Worm (Caenorhabditis elegans) whole organism, late embryonic: Measurements from ENCODE around the gene ttr-31.

Experiments used
- C08G9.2 ChIP-seq: sonication (generic microtip); optimal IDR thresholded peaks from 2 replicates; lab custom pipeline; 2016; ENCODE audit warnings: mild to moderate bottlenecking, missing genetic modification characterization, moderate library complexity, missing compliant biosample characterization
- K02D7.2 ChIP-seq: sonication (generic microtip); optimal IDR thresholded peaks from 2 replicates; lab custom pipeline; 2017; ENCODE audit warnings: mild to moderate bottlenecking, missing genetic modification characterization, missing compliant biosample characterization
- K09A11.1 ChIP-seq: sonication (generic microtip); optimal IDR thresholded peaks from 2 replicates; lab custom pipeline; 2017; ENCODE audit warnings: antibody characterized with exemption, mild to moderate bottlenecking, missing genetic modification characterization, missing compliant biosample characterization; ENCODE audit not compliant: insufficient read depth
- T23F11.4 ChIP-seq: fragments of 200-800 bp; sonication (Bioruptor generic); optimal IDR thresholded peaks from 2 replicates; lab custom pipeline; 2018; ENCODE audit warnings: mild to moderate bottlenecking, missing genetic modification characterization, missing compliant biosample characterization
- Y22D7AL.16 ChIP-seq: sonication (generic microtip); optimal IDR thresholded peaks from 2 replicates; lab custom pipeline; 2016; ENCODE audit warnings: missing genetic modification characterization, missing compliant biosample characterization
- ceh-14 ChIP-seq: sonication (generic microtip); optimal IDR thresholded peaks from 2 replicates; lab custom pipeline; 2016; ENCODE audit warnings: missing genotype, missing genetic modification characterization, missing compliant biosample characterization
- ceh-18 ChIP-seq: sonication (generic microtip); optimal IDR thresholded peaks from 2 replicates; lab custom pipeline; 2016; ENCODE audit warnings: missing genetic modification characterization, missing compliant biosample characterization
- ceh-19 ChIP-seq: fragments of 200-800 bp; sonication (Bioruptor generic); optimal IDR thresholded peaks from 2 replicates; lab custom pipeline; 2018; ENCODE audit warnings: mild to moderate bottlenecking, missing genetic modification characterization, missing compliant biosample characterization
- ceh-2 ChIP-seq: sonication (generic microtip); optimal IDR thresholded peaks from 2 replicates; lab custom pipeline; 2016; ENCODE audit warnings: missing genotype, missing genetic modification characterization, missing compliant biosample characterization
- ceh-22 ChIP-seq: sonication (generic microtip); optimal IDR thresholded peaks from 2 replicates; lab custom pipeline; 2017; ENCODE audit warnings: missing biosample characterization, missing genetic modification characterization
- ceh-30 ChIP-seq: fragments of 150-350 bp; optimal IDR thresholded peaks from 2 replicates; lab custom pipeline; 2014; ENCODE audit warnings: missing biosample characterization, missing genetic modification characterization
- ceh-31 ChIP-seq: sonication (generic microtip); optimal IDR thresholded peaks from 2 replicates; lab custom pipeline; 2016; ENCODE audit warnings: missing genetic modification characterization, missing compliant biosample characterization
- ceh-45 ChIP-seq: fragments of 200-800 bp; sonication (Bioruptor generic); IDR thresholded peaks from 2 replicates; pipeline ENCODE4 v1.3.6; 2022; ENCODE audit warnings: missing genetic modification reagents, missing genetic modification characterization, missing compliant biosample characterization
- ceh-48 ChIP-seq: sonication (generic microtip); optimal IDR thresholded peaks from 2 replicates; lab custom pipeline; 2016; ENCODE audit warnings: missing genetic modification characterization, inconsistent platforms, missing compliant biosample characterization
- ceh-9 ChIP-seq: sonication (generic microtip); optimal IDR thresholded peaks from 2 replicates; lab custom pipeline; 2016; ENCODE audit warnings: mild to moderate bottlenecking, missing genetic modification characterization, inconsistent platforms, missing compliant biosample characterization
- elt-4 ChIP-seq: sonication (generic microtip); optimal IDR thresholded peaks from 2 replicates; lab custom pipeline; 2016; ENCODE audit warnings: missing genetic modification characterization, missing compliant biosample characterization
- eyg-1 ChIP-seq: sonication (generic microtip); optimal IDR thresholded peaks from 2 replicates; lab custom pipeline; 2016; ENCODE audit warnings: missing genotype, missing genetic modification characterization, missing compliant biosample characterization
- fax-1 ChIP-seq: sonication (generic microtip); optimal IDR thresholded peaks from 2 replicates; lab custom pipeline; 2016; ENCODE audit warnings: missing genotype, missing genetic modification characterization, missing compliant biosample characterization
- fkh-10 ChIP-seq: fragments of 150-350 bp; optimal IDR thresholded peaks from 2 replicates; lab custom pipeline; 2014; ENCODE audit warnings: missing biosample characterization, missing genetic modification reagents, missing genetic modification characterization
- fkh-6 ChIP-seq: sonication (generic microtip); optimal IDR thresholded peaks from 2 replicates; lab custom pipeline; 2016; ENCODE audit warnings: missing genetic modification characterization, missing compliant biosample characterization
- gmeb-2 ChIP-seq: sonication (generic microtip); optimal IDR thresholded peaks from 2 replicates; lab custom pipeline; 2016; ENCODE audit warnings: missing genetic modification characterization, inconsistent platforms, missing compliant biosample characterization
- hlh-6 ChIP-seq: sonication (generic microtip); optimal IDR thresholded peaks from 2 replicates; lab custom pipeline; 2016; ENCODE audit warnings: missing genotype, missing genetic modification characterization, missing compliant biosample characterization
- lin-11 ChIP-seq: fragments of 200-800 bp; sonication (Bioruptor generic); optimal IDR thresholded peaks from 2 replicates; lab custom pipeline; 2018; ENCODE audit warnings: mild to moderate bottlenecking, missing genetic modification characterization, missing compliant biosample characterization
- nhr-232 ChIP-seq: sonication (generic microtip); optimal IDR thresholded peaks from 2 replicates; lab custom pipeline; 2016; ENCODE audit warnings: missing genetic modification characterization, missing compliant biosample characterization
- odd-2 ChIP-seq: sonication (generic microtip); optimal IDR thresholded peaks from 2 replicates; lab custom pipeline; 2017; ENCODE audit warnings: antibody characterized with exemption, mild to moderate bottlenecking, missing genetic modification characterization, missing compliant biosample characterization
- pag-3 ChIP-seq: sonication (generic microtip); optimal IDR thresholded peaks from 2 replicates; lab custom pipeline; 2016; ENCODE audit warnings: missing compliant biosample characterization, missing genetic modification characterization, borderline replicate concordance
- pax-1 ChIP-seq: fragments of 150-350 bp; optimal IDR thresholded peaks from 2 replicates; lab custom pipeline; 2014; ENCODE audit warnings: missing biosample characterization, missing genetic modification characterization
- pha-2 ChIP-seq: sonication (generic microtip); optimal IDR thresholded peaks from 2 replicates; lab custom pipeline; 2017; ENCODE audit warnings: mild to moderate bottlenecking, missing genetic modification characterization, missing compliant biosample characterization
- pha-4 ChIP-seq: fragments of 150-350 bp; optimal IDR thresholded peaks from 2 replicates; lab custom pipeline; 2018; ENCODE audit warnings: missing biosample characterization, missing genetic modification reagents, missing genetic modification characterization
- pqm-1 ChIP-seq: sonication (generic microtip); optimal IDR thresholded peaks from 2 replicates; lab custom pipeline; 2016; ENCODE audit warnings: missing genetic modification characterization, missing compliant biosample characterization
- pros-1 ChIP-seq: fragments of 150-350 bp; optimal IDR thresholded peaks from 2 replicates; lab custom pipeline; 2014; ENCODE audit warnings: missing biosample characterization, missing genetic modification reagents, missing genetic modification characterization
- ref-2 ChIP-seq: sonication (generic microtip); optimal IDR thresholded peaks from 2 replicates; lab custom pipeline; 2016; ENCODE audit warnings: missing genetic modification characterization, missing compliant biosample characterization
- sdc-2 ChIP-seq: sonication (generic microtip); optimal IDR thresholded peaks from 2 replicates; lab custom pipeline; 2016; ENCODE audit warnings: missing genotype, missing genetic modification characterization, missing compliant biosample characterization
- sox-2 ChIP-seq: fragments of 200-800 bp; sonication (Bioruptor generic); IDR thresholded peaks from 2 replicates; pipeline ENCODE4 v1.3.6; 2022; ENCODE audit warnings: missing genetic modification reagents, missing genetic modification characterization, missing compliant biosample characterization
- syd-9 ChIP-seq: sonication (generic microtip); optimal IDR thresholded peaks from 2 replicates; lab custom pipeline; 2016; ENCODE audit warnings: mild to moderate bottlenecking, missing genetic modification characterization, moderate library complexity, missing compliant biosample characterization
- tbx-2 ChIP-seq: sonication (generic microtip); optimal IDR thresholded peaks from 2 replicates; lab custom pipeline; 2016; ENCODE audit warnings: missing genetic modification characterization, missing compliant biosample characterization
- unc-86 ChIP-seq: sonication (generic microtip); optimal IDR thresholded peaks from 2 replicates; lab custom pipeline; 2016; ENCODE audit warnings: missing genetic modification characterization, missing compliant biosample characterization

ttr-31 gene

DNA sequence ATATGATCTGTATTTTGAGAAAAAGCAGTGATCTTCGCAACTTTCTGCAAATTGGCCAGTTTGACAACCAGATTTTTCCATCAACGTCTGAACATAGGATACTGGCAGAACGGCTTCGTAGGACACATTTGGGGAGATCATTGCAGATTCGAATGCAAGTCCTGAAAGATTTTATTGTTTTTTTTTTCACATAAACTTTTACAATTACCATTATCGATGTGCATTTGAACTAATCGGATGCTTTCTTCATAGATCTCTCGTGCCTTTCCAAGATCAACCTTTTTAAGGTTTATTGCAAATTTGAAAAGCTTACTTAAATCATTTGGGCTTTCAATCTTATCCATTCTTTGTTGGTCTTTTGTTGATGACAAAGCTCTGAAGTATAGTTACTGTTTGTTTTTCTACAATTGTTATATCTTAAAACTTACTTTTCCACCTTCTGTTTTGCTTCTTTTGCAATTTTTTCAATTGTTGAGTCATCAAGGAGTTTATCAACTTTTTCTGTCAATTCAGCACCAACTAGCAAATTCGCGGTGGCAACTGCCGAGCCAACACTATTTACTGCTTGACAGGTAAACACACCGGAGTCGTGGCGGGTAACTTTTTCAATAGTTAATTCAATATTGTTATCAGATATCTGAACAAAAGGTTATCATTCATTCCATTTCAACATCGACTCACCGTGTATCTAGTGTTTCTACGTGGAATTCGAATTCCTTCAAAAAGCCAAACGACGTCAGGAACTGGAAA is 32.2 kb downstream of the ttr-31 start:
- TF ChIP-seq pag-3 (no peak), ceh-9 (tag; lab: Kevin White, UChicago) (no peak), pax-1 (tag; lab: Kevin White, UChicago) (no peak), ceh-14 (no peak), T23F11.4 (GFP tag; lab: Kevin White, UChicago) (no peak), ceh-2 (tag; lab: Kevin White, UChicago) (no peak), fax-1 (tag; lab: Kevin White, UChicago) (no peak), ceh-45 (GFP tag; lab: Robert Waterston, UW) (no peak), elt-4 (tag; lab: Kevin White, UChicago) (no peak), pros-1 (tag; lab: Kevin White, UChicago) (no peak), ceh-18 (no peak), ref-2 (tag; lab: Kevin White, UChicago) (no peak), unc-86 (tag; lab: Kevin White, UChicago) (no peak), eyg-1 (no peak), ceh-30 (tag; lab: Kevin White, UChicago) (no peak), ceh-22 (no peak), gmeb-2 (tag; lab: Kevin White, UChicago) (no peak)

DNA sequence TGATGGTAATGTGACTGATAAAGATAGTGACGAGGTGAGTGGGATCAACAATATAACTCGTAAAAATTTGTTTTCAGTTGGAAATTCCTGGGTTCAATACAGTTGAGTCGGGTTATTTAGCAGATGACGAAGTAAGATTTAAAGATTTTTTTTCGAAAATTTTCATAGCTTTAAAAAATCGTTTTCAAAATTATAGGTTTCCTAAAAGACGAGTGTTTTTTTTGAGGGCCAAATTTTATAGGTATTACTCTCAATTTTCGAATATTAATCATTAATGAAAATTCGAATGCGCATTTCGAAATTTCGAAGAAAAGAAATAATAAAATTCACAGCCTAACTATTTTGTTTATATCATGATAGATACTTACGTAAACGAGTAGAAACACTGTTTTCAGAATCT is 37.7 kb downstream of the ttr-31 start:
- TF ChIP-seq ceh-9 (tag; lab: Kevin White, UChicago) (no peak), ceh-19 (no peak), syd-9 (no peak), K02D7.2 (tag; lab: Kevin White, UChicago) (no peak), pqm-1 (tag; lab: Kevin White, UChicago) (no peak), tbx-2 (tag; lab: Kevin White, UChicago) (no peak), ceh-31 (tag; lab: Kevin White, UChicago) (no peak), odd-2 (no peak), ceh-30 (tag; lab: Kevin White, UChicago) (no peak), K09A11.1 (tag; lab: Kevin White, UChicago) (no peak), eyg-1 (no peak), pha-4 (tag; lab: Kevin White, UChicago) (no peak), ceh-48 (tag; lab: Kevin White, UChicago) (no peak), lin-11 (tag; lab: Kevin White, UChicago) (no peak), fkh-10 (no peak), pha-2 (tag; lab: Kevin White, UChicago) (no peak), fax-1 (tag; lab: Kevin White, UChicago) (no peak), C08G9.2 (tag; lab: Kevin White, UChicago) (no peak)

DNA sequence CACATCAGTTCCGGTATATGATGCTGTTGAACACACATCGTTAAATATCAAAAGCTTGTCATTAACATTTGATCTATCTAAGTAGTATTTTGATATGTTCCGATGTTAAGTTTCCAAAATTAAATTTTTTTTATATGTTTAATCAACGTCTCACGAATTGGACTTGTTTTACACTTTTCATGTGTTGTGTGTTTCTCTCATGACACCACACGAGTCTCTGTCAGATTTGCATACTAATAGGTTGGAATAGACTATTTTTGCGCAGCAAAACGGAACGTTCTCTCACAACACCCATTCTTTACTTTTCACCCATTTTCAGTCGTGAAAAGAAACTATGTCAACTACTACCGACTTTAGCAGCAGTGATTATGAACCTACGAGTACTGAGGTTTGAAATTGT is 38.2 kb downstream of the ttr-31 start, which contains the start of gene K09C8.8:
TSS of gene K09C8.8 (plus strand) at position 301 of the 400 bp plus-strand sequence.
- TF ChIP-seq eyg-1 (no peak), ref-2 (tag; lab: Kevin White, UChicago) (no peak), ceh-45 (GFP tag; lab: Robert Waterston, UW) (no peak), hlh-6 (tag; lab: Kevin White, UChicago) (no peak), nhr-232 (tag; lab: Kevin White, UChicago) (no peak), pqm-1 (tag; lab: Kevin White, UChicago) (no peak), Y22D7AL.16 (tag; lab: Kevin White, UChicago) (no peak), sdc-2 (tag; lab: Kevin White, UChicago) (no peak), fkh-10 (no peak), sox-2 (no peak), fkh-6 (tag; lab: Kevin White, UChicago) (no peak)
